Fruit fly (Drosophila melanogaster) whole organism, adult: ENCODE results near the gene CG14777.

Source experiments
- CG11617 ChIP-seq: fragments of 200-800 bp; sonication (Bioruptor generic); optimal IDR thresholded peaks from 2 replicates; lab custom pipeline; 2017; ENCODE audit warnings: mild to moderate bottlenecking, missing biosample characterization, missing genetic modification reagents, missing genetic modification characterization
- CG12768 ChIP-seq: fragments of 200-800 bp; sonication (Bioruptor generic); optimal IDR thresholded peaks from 2 replicates; lab custom pipeline; 2017; ENCODE audit warnings: missing biosample characterization, missing genetic modification characterization, mild to moderate bottlenecking, moderate library complexity, missing genetic modification reagents
- CG14711 ChIP-seq: fragments of 200-800 bp; sonication (Bioruptor generic); optimal IDR thresholded peaks from 2 replicates; lab custom pipeline; 2018; ENCODE audit warnings: missing biosample characterization, mild to moderate bottlenecking, missing genetic modification characterization, moderate library complexity
- CG1620 ChIP-seq: fragments of 200-800 bp; sonication (Bioruptor generic); optimal IDR thresholded peaks from 2 replicates; lab custom pipeline; 2016; ENCODE audit warnings: missing biosample characterization, missing genetic modification characterization
- CG33017 ChIP-seq: fragments of 200-800 bp; sonication (Bioruptor generic); optimal IDR thresholded peaks from 2 replicates; lab custom pipeline; 2018; ENCODE audit warnings: missing biosample characterization, mild to moderate bottlenecking, missing genetic modification characterization, moderate library complexity
- CG5204 ChIP-seq: fragments of 200-800 bp; sonication (Bioruptor generic); optimal IDR thresholded peaks from 2 replicates; lab custom pipeline; 2016; ENCODE audit warnings: missing biosample characterization, missing genetic modification characterization
- CG7045 ChIP-seq: fragments of 200-800 bp; sonication (Bioruptor generic); optimal IDR thresholded peaks from 2 replicates; lab custom pipeline; 2017; ENCODE audit warnings: missing biosample characterization, mild to moderate bottlenecking, missing genetic modification characterization
- CG7101 ChIP-seq: fragments of 200-800 bp; sonication (Bioruptor generic); optimal IDR thresholded peaks from 2 replicates; lab custom pipeline; 2018; ENCODE audit warnings: missing biosample characterization, mild to moderate bottlenecking, missing genetic modification characterization, moderate library complexity
- Clk ChIP-seq: fragments of 200-800 bp; sonication (Bioruptor generic); optimal IDR thresholded peaks from 2 replicates; lab custom pipeline; 2017; ENCODE audit warnings: missing biosample characterization, missing genetic modification characterization
- Crg-1 ChIP-seq: fragments of 200-800 bp; sonication (Bioruptor generic); optimal IDR thresholded peaks from 2 replicates; lab custom pipeline; 2016; ENCODE audit warnings: missing biosample characterization, missing genetic modification characterization
- Hr96 ChIP-seq: fragments of 200-800 bp; sonication (Bioruptor generic); optimal IDR thresholded peaks from 2 replicates; lab custom pipeline; 2016; ENCODE audit warnings: missing biosample characterization, missing genetic modification characterization
- Mnt ChIP-seq: fragments of 200-800 bp; sonication (Bioruptor generic); optimal IDR thresholded peaks from 2 replicates; lab custom pipeline; 2016; ENCODE audit warnings: missing biosample characterization, mild to moderate bottlenecking, missing genetic modification characterization
- bab1 ChIP-seq: fragments of 200-800 bp; sonication (Bioruptor generic); optimal IDR thresholded peaks from 3 replicates; lab custom pipeline; 2019; ENCODE audit warnings: missing biosample characterization, mild to moderate bottlenecking, missing genetic modification characterization, moderate library complexity
- cic ChIP-seq: fragments of 200-800 bp; sonication (Bioruptor generic); optimal IDR thresholded peaks from 2 replicates; lab custom pipeline; 2017; ENCODE audit warnings: missing biosample characterization, mild to moderate bottlenecking, missing genetic modification characterization, moderate library complexity
- cnc ChIP-seq, 2 experiments: fragments of >200 bp; optimal IDR thresholded peaks; 2 replicates each; lab custom pipeline; 2017
- kay ChIP-seq: fragments of 200-800 bp; sonication (Bioruptor generic); peaks from one replicate; lab custom pipeline; 2016; ENCODE audit warnings: missing biosample characterization, missing genetic modification characterization, borderline replicate concordance
- ovo ChIP-seq: fragments of 200-800 bp; sonication (Bioruptor generic); optimal IDR thresholded peaks from 2 replicates; lab custom pipeline; 2016; ENCODE audit warnings: missing biosample characterization, missing genetic modification characterization
- pad ChIP-seq: fragments of 200-800 bp; sonication (Bioruptor generic); optimal IDR thresholded peaks from 3 replicates; lab custom pipeline; 2017; ENCODE audit warnings: missing biosample characterization, missing genetic modification characterization, mild to moderate bottlenecking, moderate library complexity, missing genetic modification reagents
- tj ChIP-seq: fragments of 200-800 bp; sonication (Bioruptor generic); optimal IDR thresholded peaks from 3 replicates; lab custom pipeline; 2017; ENCODE audit warnings: missing biosample characterization, mild to moderate bottlenecking, missing genetic modification characterization, moderate library complexity
- toe ChIP-seq: fragments of 200-800 bp; sonication (Bioruptor generic); optimal IDR thresholded peaks from 2 replicates; lab custom pipeline; 2016; ENCODE audit warnings: missing biosample characterization, missing genetic modification characterization

CG14777 gene

dm6 chrX:1476848-1477247, 10.9 kb downstream of the CG14777 start, which contains the start of the genes Rab27 and mei-38:
Gene Rab27, minus strand, starts transcription at chrX:1476974.
Gene mei-38, plus strand, starts transcription at chrX:1477063.
- TF ChIP-seq Crg-1 (GFP tag; lab: Kevin White, UChicago) (peak; percentile 82), CG14711 (tag; lab: Kevin White, UChicago) (no peak), CG1620 (GFP tag; lab: Kevin White, UChicago) (peak; percentile 76), pad (peak; percentile 54), Hr96 (GFP tag; lab: Kevin White, UChicago) (no peak), tj (no peak), CG7101 (peak; percentile 44), bab1 (GFP tag; lab: Kevin White, UChicago) (peak; percentile 56), Mnt (GFP tag; lab: Kevin White, UChicago) (peak; percentile 8)

- TF ChIP-seq tj, result no peak
- TF ChIP-seq CG14711 (tag; lab: Kevin White, UChicago), result no peak
- no peak for TF ChIP-seq CG33017 (tag; lab: Kevin White, UChicago)
- TF ChIP-seq Crg-1 (GFP tag; lab: Kevin White, UChicago), result peak; percentile 59
- peak; percentile 44 for TF ChIP-seq ovo (GFP tag; lab: Kevin White, UChicago)
- no peak for TF ChIP-seq cnc (optimal IDR thresholded peaks at IDR 0.05; lab: Kevin White, UChicago)
- TF ChIP-seq Hr96 (GFP tag; lab: Kevin White, UChicago), result peak; percentile 43
- TF ChIP-seq CG11617 (GFP tag; lab: Kevin White, UChicago), result peak; percentile 23
- peak; percentile 38 for TF ChIP-seq CG7101
- TF ChIP-seq Clk (GFP tag; lab: Kevin White, UChicago), result no peak
- no peak for TF ChIP-seq CG5204 (GFP tag; lab: Kevin White, UChicago)
- peak; percentile 49 for TF ChIP-seq CG1620 (GFP tag; lab: Kevin White, UChicago)
- TF ChIP-seq bab1 (GFP tag; lab: Kevin White, UChicago), result peak; percentile 21
- TF ChIP-seq Mnt (GFP tag; lab: Kevin White, UChicago), result peak; percentile 62
- TF ChIP-seq cic, result peak; percentile 4
- TF ChIP-seq CG12768 (GFP tag; lab: Kevin White, UChicago), result no peak
- no peak for TF ChIP-seq toe (GFP tag; lab: Kevin White, UChicago)
- no peak for TF ChIP-seq kay (GFP tag; lab: Kevin White, UChicago)
- TF ChIP-seq CG7045 (GFP tag; lab: Kevin White, UChicago), result no peak
- TF ChIP-seq pad, result peak; percentile 73
Measured at dm6 chrX:1478276-1479122, 12.6 kb downstream of the CG14777 start, which contains the start of gene rush. Gene rush, plus strand, starts transcription at chrX:1478552.

- TF ChIP-seq pad (no peak), cnc (optimal IDR thresholded peaks at IDR 0.05; lab: Kevin White, UChicago) (peak in 1 of 2 experiments; percentile 30), CG7045 (GFP tag; lab: Kevin White, UChicago) (no peak), toe (GFP tag; lab: Kevin White, UChicago) (no peak), CG5204 (GFP tag; lab: Kevin White, UChicago) (no peak), CG12768 (GFP tag; lab: Kevin White, UChicago) (peak; percentile 10), Mnt (GFP tag; lab: Kevin White, UChicago) (peak; percentile 12), Crg-1 (GFP tag; lab: Kevin White, UChicago) (no peak), cic (peak; percentile 51), CG33017 (tag; lab: Kevin White, UChicago) (no peak)
Measured at dm6 chrX:1480426-1480825, 14.5 kb downstream of the CG14777 start.

- TF ChIP-seq CG7045 (GFP tag; lab: Kevin White, UChicago) (peak; percentile 3), CG5204 (GFP tag; lab: Kevin White, UChicago) (no peak), cnc (optimal IDR thresholded peaks at IDR 0.05; lab: Kevin White, UChicago) (no peak), CG14711 (tag; lab: Kevin White, UChicago) (peak; percentile 70), CG12768 (GFP tag; lab: Kevin White, UChicago) (no peak), Hr96 (GFP tag; lab: Kevin White, UChicago) (peak; percentile 77), CG1620 (GFP tag; lab: Kevin White, UChicago) (peak; percentile 75), CG33017 (tag; lab: Kevin White, UChicago) (peak; percentile 72), cic (peak; percentile 24), kay (GFP tag; lab: Kevin White, UChicago) (no peak), Mnt (GFP tag; lab: Kevin White, UChicago) (peak; percentile 95), CG7101 (peak; percentile 89), Crg-1 (GFP tag; lab: Kevin White, UChicago) (peak; percentile 71), bab1 (GFP tag; lab: Kevin White, UChicago) (peak; percentile 92), toe (GFP tag; lab: Kevin White, UChicago) (no peak), tj (peak; percentile 62), CG11617 (GFP tag; lab: Kevin White, UChicago) (peak; percentile 75), ovo (GFP tag; lab: Kevin White, UChicago) (peak; percentile 61), pad (peak; percentile 76), Clk (GFP tag; lab: Kevin White, UChicago) (peak; percentile 5)
Measured at dm6 chrX:1482840-1483518, 17.0 kb downstream of the CG14777 start, which contains the start of the genes sta and inc. Gene sta, minus strand, starts transcription at chrX:1483413. Gene inc, plus strand, starts transcription at chrX:1483479.

- TF ChIP-seq CG1620 (GFP tag; lab: Kevin White, UChicago) (no peak), Mnt (GFP tag; lab: Kevin White, UChicago) (no peak), bab1 (GFP tag; lab: Kevin White, UChicago) (no peak), Hr96 (GFP tag; lab: Kevin White, UChicago) (no peak), cnc (optimal IDR thresholded peaks at IDR 0.05; lab: Kevin White, UChicago) (no peak), CG33017 (tag; lab: Kevin White, UChicago) (no peak), CG7101 (no peak), CG5204 (GFP tag; lab: Kevin White, UChicago) (no peak), kay (GFP tag; lab: Kevin White, UChicago) (no peak), Clk (GFP tag; lab: Kevin White, UChicago) (no peak), CG7045 (GFP tag; lab: Kevin White, UChicago) (no peak), cic (no peak), CG14711 (tag; lab: Kevin White, UChicago) (no peak), CG11617 (GFP tag; lab: Kevin White, UChicago) (no peak), tj (no peak), toe (GFP tag; lab: Kevin White, UChicago) (no peak), ovo (GFP tag; lab: Kevin White, UChicago) (no peak), Crg-1 (GFP tag; lab: Kevin White, UChicago) (no peak), CG12768 (GFP tag; lab: Kevin White, UChicago) (no peak), pad (no peak)
Measured at dm6 chrX:1507751-1508150, 41.8 kb downstream of the CG14777 start, which contains the start of gene Nmdar2. Gene Nmdar2, minus strand, starts transcription at chrX:1507809.
